Fruit fly (Drosophila melanogaster): ENCODE measurements around the gene Or1a.

Or1a gene

dm6 chrX:345246-345645 lies 30.3 kb downstream of the Or1a start (continued):
- TF ChIP-seq CG31627 (GFP tag; optimal IDR thresholded peaks at IDR 0.05) (peak; percentile 26), Hr4 (GFP tag; optimal IDR thresholded peaks at IDR 0.05) (peak; percentile 85), CG8632 (GFP tag; optimal IDR thresholded peaks at IDR 0.05) (peak; percentile 53), Blimp-1 (GFP tag; optimal IDR thresholded peaks at IDR 0.05) (no peak), CG9139 (GFP tag; optimal IDR thresholded peaks at IDR 0.05) (peak; percentile 73), topi (GFP tag; optimal IDR thresholded peaks at IDR 0.05) (peak; percentile 61), Sox15 (GFP tag; optimal IDR thresholded peaks at IDR 0.05) (peak; percentile 15), esn (GFP tag; optimal IDR thresholded peaks at IDR 0.05) (peak; percentile 63), spab (GFP tag; optimal IDR thresholded peaks at IDR 0.05) (peak; percentile 79), Hr38 (GFP tag; optimal IDR thresholded peaks at IDR 0.05) (no peak), vri (GFP tag; optimal IDR thresholded peaks at IDR 0.05) (peak; percentile 30), OdsH (GFP tag; optimal IDR thresholded peaks at IDR 0.05) (peak; percentile 81), CG34406 (GFP tag; optimal IDR thresholded peaks at IDR 0.05) (peak; percentile 51), CG6854 (GFP tag; optimal IDR thresholded peaks at IDR 0.05) (no peak), Eip93F (GFP tag; optimal IDR thresholded peaks at IDR 0.05) (no peak), CG6163 (GFP tag; IDR thresholded peaks at IDR 0.05) (peak; percentile 91), salr (GFP tag; optimal IDR thresholded peaks at IDR 0.05) (peak; percentile 71 to 74), lz (GFP tag; optimal IDR thresholded peaks at IDR 0.05) (peak; percentile 60), pdm3 (GFP tag; optimal IDR thresholded peaks at IDR 0.05) (peak; percentile 83), dsx (GFP tag; optimal IDR thresholded peaks at IDR 0.05; ENCODE audit: poor library complexity, severe bottlenecking) (peak; percentile 76)

- no peak for TF ChIP-seq spab (GFP tag; optimal IDR thresholded peaks at IDR 0.05)
- no peak for TF ChIP-seq Sox14 (GFP tag; optimal IDR thresholded peaks at IDR 0.05)
- TF ChIP-seq eg (GFP tag; IDR thresholded peaks at IDR 0.05): no peak
- no peak for TF ChIP-seq dac (GFP tag; optimal IDR thresholded peaks at IDR 0.05)
- no peak for TF ChIP-seq Eip78C (GFP tag)
- TF ChIP-seq fd85E (GFP tag; optimal IDR thresholded peaks at IDR 0.05): no peak
- TF ChIP-seq Ets21C (GFP tag; optimal IDR thresholded peaks at IDR 0.05): no peak
- TF ChIP-seq CG6808 (GFP tag; optimal IDR thresholded peaks at IDR 0.05): no peak
- no peak for TF ChIP-seq CG6792 (GFP tag; optimal IDR thresholded peaks at IDR 0.05)
Observed at dm6 chrX:350266-350665, 35.3 kb downstream of the Or1a start, which contains the start of gene CG43181. Gene CG43181, plus strand, starts transcription at chrX:350566.

dm6 chrX:350970-351369 lies 36.0 kb downstream of the Or1a start:
- TF ChIP-seq spab (GFP tag; optimal IDR thresholded peaks at IDR 0.05): no peak
- TF ChIP-seq CG6276 (GFP tag; optimal IDR thresholded peaks at IDR 0.05): peak; percentile 86

dm6 chrX:351599-351998 lies 36.7 kb downstream of the Or1a start:
- TF ChIP-seq fkh (GFP tag; optimal IDR thresholded peaks at IDR 0.05) (peak; percentile 51), esn (GFP tag; optimal IDR thresholded peaks at IDR 0.05) (no peak)

- TF ChIP-seq Eip75B (GFP tag; optimal IDR thresholded peaks at IDR 0.05) (no peak), CG10669 (GFP tag; optimal IDR thresholded peaks at IDR 0.05) (no peak), CG8632 (GFP tag; optimal IDR thresholded peaks at IDR 0.05) (no peak), CG1621 (tag; optimal IDR thresholded peaks at IDR 0.05) (no peak), CG6808 (GFP tag; optimal IDR thresholded peaks at IDR 0.05) (no peak), fd85E (GFP tag; optimal IDR thresholded peaks at IDR 0.05) (no peak), Smox (GFP tag; optimal IDR thresholded peaks at IDR 0.05) (no peak), Lpt (GFP tag; optimal IDR thresholded peaks at IDR 0.05) (no peak), fd59A (GFP tag; optimal IDR thresholded peaks at IDR 0.05) (no peak), dac (GFP tag; optimal IDR thresholded peaks at IDR 0.05) (no peak), CG16779 (tag; optimal IDR thresholded peaks at IDR 0.05) (no peak), Ets21C (GFP tag; optimal IDR thresholded peaks at IDR 0.05) (no peak), Sox14 (GFP tag; optimal IDR thresholded peaks at IDR 0.05) (no peak)
Observed at dm6 chrX:352767-353166, 37.8 kb downstream of the Or1a start, which contains the start of gene CG43182. Gene CG43182, plus strand, starts transcription at chrX:353067.
